Worm (Caenorhabditis elegans): ENCODE measurements around the gene lpl-1.

DNA sequence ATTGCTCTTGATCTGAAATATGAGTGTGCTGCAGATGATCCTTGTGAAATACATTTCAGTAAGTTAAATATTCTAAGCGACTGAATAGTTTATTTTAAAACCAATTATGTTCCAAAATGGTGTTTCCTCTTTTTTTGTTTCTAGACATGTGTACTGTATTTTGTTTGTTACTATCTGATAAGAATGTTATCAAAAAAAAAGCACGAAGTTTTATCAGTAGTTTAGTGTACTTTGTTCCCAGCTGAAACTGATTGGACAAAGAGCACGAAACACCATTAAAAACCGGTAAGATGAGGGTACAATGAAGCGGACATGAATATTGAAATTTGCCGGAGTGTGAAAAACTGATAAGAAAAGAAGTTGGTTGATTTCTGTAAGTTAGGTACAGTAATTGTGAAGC, 23.6 kb downstream of the lpl-1 start:
- TF ChIP-seq sea-2 (GFP tag; IDR thresholded peaks at IDR 0.05) (no peak), D2030.7 (GFP tag; IDR thresholded peaks at IDR 0.05) (no peak), Y53G8AR.9 (GFP tag; conservative IDR thresholded peaks at IDR 0.05) (no peak), lin-26 (GFP tag; IDR thresholded peaks at IDR 0.05) (no peak), repo-1 (tag; optimal IDR thresholded peaks at IDR 0.05) (no peak), dpl-1 (GFP tag; optimal IDR thresholded peaks at IDR 0.05) (no peak), F55B11.4 (tag; optimal IDR thresholded peaks at IDR 0.05; ENCODE audit: borderline replicate concordance, insufficient read depth) (no peak), nfya-1 (tag; optimal IDR thresholded peaks at IDR 0.05; ENCODE audit: borderline replicate concordance, insufficient read depth) (no peak), ztf-25 (GFP tag; IDR thresholded peaks at IDR 0.05) (no peak), ama-1 (optimal IDR thresholded peaks at IDR 0.05) (no peak), ama-1 (GFP tag; optimal IDR thresholded peaks at IDR 0.05) (no peak), Y53F4B.3 (GFP tag; IDR thresholded peaks at IDR 0.05) (no peak), ceh-40 (GFP tag; IDR thresholded peaks at IDR 0.05) (no peak), attf-5 (GFP tag; optimal IDR thresholded peaks at IDR 0.05) (no peak), gei-17 (GFP tag; optimal IDR thresholded peaks at IDR 0.05) (no peak)

Measured in whole organism, young adult.